Worm (Caenorhabditis elegans): Measurements from ENCODE around the gene F10C2.4.

- TF ChIP-seq nhr-237 (tag; optimal IDR thresholded peaks at IDR 0.05) (no peak), snpc-4 (tag; optimal IDR thresholded peaks at IDR 0.05) (no peak), lin-13 (tag; optimal IDR thresholded peaks at IDR 0.05) (no peak)
Observed at ce11 chrV:12070419-12070818, 29.1 kb downstream of the F10C2.4 start, which contains the start of gene kmo-1.
